In genomic region chrV:9268202-9268601, ce11 we compare ENCODE assay signal across 2 worm cellular contexts.
TF ChIP-seq lines count a peak whose summit lies in the region.

No protein-coding gene starts in this region.

TF ChIP-seq in whole organism, L1 larva, 84 proteins besides CTCF, POLR2A, EP300 and RAD21:
- TF ChIP-seq efl-3 (GFP tag; optimal IDR thresholded peaks at IDR 0.05; lab: Kevin White, UChicago) (no peak), dsc-1 (tag; optimal IDR thresholded peaks at IDR 0.05; lab: Kevin White, UChicago) (peak; percentile 68), fkh-8 (tag; optimal IDR thresholded peaks at IDR 0.05; lab: Kevin White, UChicago) (peak; percentile 5), efl-1 (optimal IDR thresholded peaks at IDR 0.05; lab: Kevin White, UChicago) (no peak), efl-1 (GFP tag; optimal IDR thresholded peaks at IDR 0.05 in 1 of 2; lab: Kevin White, UChicago) (peak in 1 of 2 experiments; percentile 9)

TF ChIP-seq in whole organism, L4 larva, 104 proteins besides CTCF, POLR2A, EP300 and RAD21:
- no peak for TF ChIP-seq nhr-42 (GFP tag; IDR thresholded peaks at IDR 0.05; lab: Robert Waterston, UW)
- TF ChIP-seq aha-1 (tag; lab: Kevin White, UChicago) = peak; percentile 86
TF ChIP-seq in whole organism, L4 larva: peak in this region for 1.

Comparison
In these comparisons a context has a peak if more than half of its experiments do, and no peak if none do; other contexts are left out.
1. Of the 29 proteins assayed by ChIP-seq in both whole organism, L4 larva and whole organism, L1 larva: peak only in whole organism, L4 larva: aha-1; only in whole organism, L1 larva: none; in both: none; in neither: 28.